Fruit fly (Drosophila melanogaster) whole organism, embryonic: Measurements from ENCODE around the gene Eno.
A peak's percentile ranks its signal among the peaks of the same experiment; 100 is the strongest.

ENCODE experiments used
- BEAF-32 ChIP-seq: fragments of 200-800 bp; sonication (Bioruptor generic); optimal IDR thresholded peaks from 3 replicates; lab custom pipeline; 2017; ENCODE audit warnings: missing biosample characterization, missing genetic modification characterization, mild to moderate bottlenecking, moderate library complexity, missing genetic modification reagents
- Bgb ChIP-seq: fragments of 200-800 bp; sonication (Bioruptor generic); IDR thresholded peaks from 2 replicates; pipeline ENCODE4 v1.3.6; 2022; ENCODE audit warnings: missing biosample characterization, missing genetic modification characterization; ENCODE audit not compliant: partially characterized antibody
- C15 ChIP-seq: fragments of 200-800 bp; sonication (Bioruptor generic); IDR thresholded peaks from 3 replicates; pipeline ENCODE4 v1.3.6; 2022; ENCODE audit warnings: missing biosample characterization, missing genetic modification characterization
- CG10267 ChIP-seq: fragments of 200-800 bp; sonication (Bioruptor generic); optimal IDR thresholded peaks from 2 replicates; lab custom pipeline; 2018; ENCODE audit warnings: missing biosample characterization, mild to moderate bottlenecking, missing genetic modification characterization, moderate library complexity
- CG12659 ChIP-seq: fragments of 200-800 bp; sonication (Bioruptor generic); optimal IDR thresholded peaks from 3 replicates; lab custom pipeline; 2017; ENCODE audit warnings: mild to moderate bottlenecking, missing biosample characterization, missing genetic modification reagents, missing genetic modification characterization
- CG12769 ChIP-seq: fragments of 200-800 bp; sonication (Bioruptor generic); optimal IDR thresholded peaks from 2 replicates; lab custom pipeline; 2019; ENCODE audit warnings: missing biosample characterization, mild to moderate bottlenecking, missing genetic modification characterization, moderate library complexity
- CG13287 ChIP-seq: fragments of 200-800 bp; sonication (Bioruptor generic); IDR thresholded peaks from 2 replicates; pipeline ENCODE4 v1.3.6; 2022; ENCODE audit warnings: missing biosample characterization, missing genetic modification characterization; ENCODE audit not compliant: partially characterized antibody
- CG13296 ChIP-seq: fragments of 200-800 bp; sonication (Bioruptor generic); optimal IDR thresholded peaks from 3 replicates; lab custom pipeline; 2018; ENCODE audit warnings: missing biosample characterization, mild to moderate bottlenecking, missing genetic modification characterization
- CG14050 ChIP-seq: fragments of 200-800 bp; sonication (Bioruptor generic); IDR thresholded peaks from 3 replicates; pipeline ENCODE4 v1.3.6; 2022; ENCODE audit warnings: missing biosample characterization, missing genetic modification characterization
- CG15479 ChIP-seq: fragments of 200-800 bp; sonication (Bioruptor generic); optimal IDR thresholded peaks from 3 replicates; lab custom pipeline; 2019; ENCODE audit warnings: missing biosample characterization, mild to moderate bottlenecking, missing genetic modification characterization, moderate library complexity
- CG15514 ChIP-seq: fragments of 200-800 bp; sonication (Bioruptor generic); optimal IDR thresholded peaks from 3 replicates; lab custom pipeline; 2017; ENCODE audit warnings: missing biosample characterization, missing genetic modification characterization, mild to moderate bottlenecking, moderate library complexity, missing genetic modification reagents
- CG16813 ChIP-seq: fragments of 200-800 bp; sonication (Bioruptor generic); IDR thresholded peaks from 3 replicates; pipeline ENCODE4 v1.3.6; 2022; ENCODE audit warnings: missing biosample characterization, missing genetic modification characterization; ENCODE audit not compliant: partially characterized antibody
- CG18619 ChIP-seq: fragments of 200-800 bp; sonication (Bioruptor generic); optimal IDR thresholded peaks from 3 replicates; lab custom pipeline; 2017; ENCODE audit warnings: missing biosample characterization, mild to moderate bottlenecking, missing genetic modification characterization
- CG2116 ChIP-seq: fragments of 200-800 bp; sonication (Bioruptor generic); optimal IDR thresholded peaks from 3 replicates; lab custom pipeline; 2018; ENCODE audit warnings: missing biosample characterization, mild to moderate bottlenecking, missing genetic modification characterization
- CG2120 ChIP-seq: fragments of 200-800 bp; sonication (Bioruptor generic); optimal IDR thresholded peaks from 3 replicates; lab custom pipeline; 2016; ENCODE audit warnings: missing biosample characterization, missing genetic modification characterization
- CG42726 ChIP-seq: fragments of 200-800 bp; sonication (Bioruptor generic); IDR thresholded peaks from 2 replicates; pipeline ENCODE4 v1.3.6; 2022; ENCODE audit warnings: missing biosample characterization, missing genetic modification characterization; ENCODE audit not compliant: partially characterized antibody
- CG9797 ChIP-seq: fragments of 200-800 bp; sonication (Bioruptor generic); optimal IDR thresholded peaks from 3 replicates; lab custom pipeline; 2018; ENCODE audit warnings: missing biosample characterization, mild to moderate bottlenecking, missing genetic modification characterization
- Dek ChIP-seq: fragments of 200-800 bp; sonication (Bioruptor generic); optimal IDR thresholded peaks from 3 replicates; lab custom pipeline; 2019; ENCODE audit warnings: missing biosample characterization, mild to moderate bottlenecking, missing genetic modification characterization, moderate library complexity
- Dp ChIP-seq: fragments of 200-800 bp; sonication (Bioruptor generic); optimal IDR thresholded peaks from 2 replicates; lab custom pipeline; 2018; ENCODE audit warnings: missing biosample characterization, mild to moderate bottlenecking, missing genetic modification characterization, moderate library complexity
- Dref ChIP-seq: fragments of 200-800 bp; sonication (Bioruptor generic); IDR thresholded peaks from 2 replicates; pipeline ENCODE4 v1.3.6; 2022; ENCODE audit warnings: missing biosample characterization, missing genetic modification characterization
- E2f2 ChIP-seq: fragments of 200-800 bp; sonication (Bioruptor generic); IDR thresholded peaks from 2 replicates; pipeline ENCODE4 v1.3.6; 2022; ENCODE audit warnings: missing biosample characterization, missing genetic modification characterization
- Ets97D ChIP-seq: fragments of 200-800 bp; sonication (Bioruptor generic); optimal IDR thresholded peaks from 3 replicates; lab custom pipeline; 2016; ENCODE audit warnings: missing biosample characterization, missing genetic modification characterization
- Fer2 ChIP-seq: fragments of 200-800 bp; sonication (Bioruptor generic); optimal IDR thresholded peaks from 2 replicates; lab custom pipeline; 2018; ENCODE audit warnings: missing biosample characterization, mild to moderate bottlenecking, missing genetic modification characterization, moderate library complexity
- HLH4C ChIP-seq: fragments of 200-800 bp; sonication (Bioruptor generic); IDR thresholded peaks from 3 replicates; pipeline ENCODE4 v1.3.6; 2022; ENCODE audit warnings: missing biosample characterization, missing genetic modification characterization; ENCODE audit not compliant: partially characterized antibody
- MBD-R2 ChIP-seq: fragments of 200-800 bp; sonication (Bioruptor generic); IDR thresholded peaks from 2 replicates; pipeline ENCODE4 v1.3.6; 2022; ENCODE audit warnings: missing biosample characterization, missing genetic modification characterization
- Scr ChIP-seq: fragments of 200-800 bp; sonication (Bioruptor generic); IDR thresholded peaks from 2 replicates; pipeline ENCODE4 v1.3.6; 2022; ENCODE audit warnings: missing biosample characterization, missing genetic modification characterization; ENCODE audit not compliant: partially characterized antibody
- Sry-δ ChIP-seq: fragments of 200-800 bp; sonication (Bioruptor generic); optimal IDR thresholded peaks from 2 replicates; lab custom pipeline; 2016; ENCODE audit warnings: missing biosample characterization, missing genetic modification characterization
- TFAM ChIP-seq: fragments of 200-800 bp; sonication (Bioruptor generic); optimal IDR thresholded peaks from 2 replicates; lab custom pipeline; 2017; ENCODE audit warnings: missing biosample characterization, missing genetic modification characterization, inconsistent platforms
- Trl ChIP-seq, 3 experiments: fragments of >200 bp in 2 of 3; fragments of 200-800 bp in 1 of 3; sonication (Bioruptor generic) in 1 of 3; optimal IDR thresholded peaks; 2 replicates in 1 of 3; 3 replicates in 2 of 3; lab custom pipeline; 2016 to 2017; ENCODE audit warnings: missing biosample characterization in 1 of 3, missing genetic modification characterization in 1 of 3
- Vsx1 ChIP-seq: fragments of 200-800 bp; sonication (Bioruptor generic); optimal IDR thresholded peaks from 2 replicates; lab custom pipeline; 2017; ENCODE audit warnings: missing biosample characterization, mild to moderate bottlenecking, missing genetic modification characterization, missing genetic modification reagents
- Xrp1 ChIP-seq: fragments of 200-800 bp; sonication (Bioruptor generic); IDR thresholded peaks from 2 replicates; pipeline ENCODE4 v1.3.6; 2022; ENCODE audit warnings: missing biosample characterization, missing genetic modification characterization
- YL-1 ChIP-seq: fragments of 200-800 bp; sonication (Bioruptor generic); optimal IDR thresholded peaks from 3 replicates; lab custom pipeline; 2017; ENCODE audit warnings: missing biosample characterization, mild to moderate bottlenecking, missing genetic modification characterization
- exex ChIP-seq: fragments of 200-800 bp; sonication (Bioruptor generic); optimal IDR thresholded peaks from 4 replicates; lab custom pipeline; 2018; ENCODE audit warnings: missing biosample characterization, mild to moderate bottlenecking, missing genetic modification characterization, moderate library complexity
- fd102C ChIP-seq: fragments of 200-800 bp; sonication (Bioruptor generic); optimal IDR thresholded peaks from 2 replicates; lab custom pipeline; 2018; ENCODE audit warnings: missing biosample characterization, mild to moderate bottlenecking, missing genetic modification characterization, moderate library complexity
- hbn ChIP-seq: fragments of 200-800 bp; sonication (Bioruptor generic); IDR thresholded peaks from 2 replicates; pipeline ENCODE4 v1.3.6; 2022; ENCODE audit warnings: missing biosample characterization, missing genetic modification characterization; ENCODE audit not compliant: partially characterized antibody
- ind ChIP-seq: fragments of 200-800 bp; sonication (Bioruptor generic); optimal IDR thresholded peaks from 3 replicates; lab custom pipeline; 2016; ENCODE audit warnings: missing biosample characterization, missing genetic modification characterization
- klu ChIP-seq: fragments of 200-800 bp; sonication (Bioruptor generic); IDR thresholded peaks from 2 replicates; pipeline ENCODE4 v1.3.6; 2022; ENCODE audit warnings: missing biosample characterization, missing genetic modification characterization
- mirr ChIP-seq: fragments of 200-800 bp; sonication (Bioruptor generic); optimal IDR thresholded peaks from 3 replicates; lab custom pipeline; 2018; ENCODE audit warnings: missing biosample characterization, mild to moderate bottlenecking, missing genetic modification characterization
- pan ChIP-seq, 4 experiments: fragments of >200 bp in 3 of 4; fragments of 200-800 bp in 1 of 4; sonication (Bioruptor generic) in 1 of 4; optimal IDR thresholded peaks in 3 of 4; IDR thresholded peaks in 1 of 4; 2 replicates each; pipeline versions ENCODE4 v1.3.6 to Lab custom; 2017 to 2022; ENCODE audit warnings: missing biosample characterization in 2 of 4, missing genetic modification characterization in 2 of 4, mixed read lengths in 1 of 4
- pita ChIP-seq: fragments of 200-800 bp; sonication (Bioruptor generic); optimal IDR thresholded peaks from 2 replicates; lab custom pipeline; 2017; ENCODE audit warnings: missing biosample characterization, mild to moderate bottlenecking, missing genetic modification characterization
- sim ChIP-seq: fragments of 200-800 bp; sonication (Bioruptor generic); IDR thresholded peaks from 2 replicates; pipeline ENCODE4 v1.3.6; 2022; ENCODE audit warnings: missing biosample characterization, missing genetic modification characterization
- stwl ChIP-seq: fragments of 200-800 bp; sonication (Bioruptor generic); optimal IDR thresholded peaks from 3 replicates; lab custom pipeline; 2018; ENCODE audit warnings: missing biosample characterization, mild to moderate bottlenecking, missing genetic modification characterization, moderate library complexity
- sug ChIP-seq: fragments of 200-800 bp; optimal IDR thresholded peaks from 2 replicates; lab custom pipeline; 2019; ENCODE audit warnings: missing biosample characterization, mild to moderate bottlenecking, missing genetic modification characterization, moderate library complexity
- trem ChIP-seq: fragments of 200-800 bp; optimal IDR thresholded peaks from 3 replicates; lab custom pipeline; 2019; ENCODE audit warnings: missing biosample characterization, mild to moderate bottlenecking, missing genetic modification characterization, moderate library complexity
- trh ChIP-seq: fragments of 200-800 bp; sonication (Bioruptor generic); optimal IDR thresholded peaks from 2 replicates; lab custom pipeline; 2016; ENCODE audit warnings: missing biosample characterization, missing genetic modification characterization
- unc-4 ChIP-seq: fragments of 200-800 bp; sonication (Bioruptor generic); IDR thresholded peaks from 2 replicates; pipeline ENCODE4 v1.3.6; 2022; ENCODE audit warnings: missing biosample characterization, missing genetic modification characterization; ENCODE audit not compliant: partially characterized antibody
- wek ChIP-seq: fragments of 200-800 bp; sonication (Bioruptor generic); optimal IDR thresholded peaks from 3 replicates; lab custom pipeline; 2018; ENCODE audit warnings: missing biosample characterization, mild to moderate bottlenecking, missing genetic modification characterization, moderate library complexity

Gene Eno

dm6 chr2L:1706961-1707360 lies 22.5 kb downstream of the Eno start:
- TF ChIP-seq pan (optimal IDR thresholded peaks at IDR 0.05; lab: Kevin White, UChicago), result no peak
- no peak for TF ChIP-seq pan (GFP tag; optimal IDR thresholded peaks at IDR 0.05 in 1 of 2, IDR thresholded peaks at IDR 0.05 in 1 of 2)
- peak; percentile 91 for TF ChIP-seq exex
- TF ChIP-seq mirr (GFP tag; lab: Kevin White, UChicago), result peak; percentile 86
- no peak for TF ChIP-seq CG18619 (GFP tag; lab: Kevin White, UChicago)

dm6 chr2L:1704746-1705145 lies 24.7 kb downstream of the Eno start, which contains the start of gene cpb:
Gene cpb (plus strand): TSS chr2L:1704902.
- TF ChIP-seq CG2116 (peak; percentile 78), Bgb (GFP tag; lab: Robert Waterston, UW) (peak; percentile 93), Dek (no peak), MBD-R2 (peak; percentile 39; the same call in 1 of the 2 replicates), trh (GFP tag; lab: Kevin White, UChicago) (no peak), TFAM (GFP tag; lab: Kevin White, UChicago) (no peak), stwl (peak; percentile 61), CG13287 (GFP tag; lab: Robert Waterston, UW) (peak; percentile 92), CG14050 (GFP tag; lab: Robert Waterston, UW) (no peak), klu (no peak), fd102C (GFP tag; lab: Kevin White, UChicago) (no peak), CG12659 (GFP tag; lab: Kevin White, UChicago) (peak; percentile 29), CG15479 (no peak), CG16813 (GFP tag; lab: Robert Waterston, UW) (peak; percentile 84), unc-4 (peak; percentile 95), CG10267 (tag; lab: Kevin White, UChicago) (peak; percentile 26), E2f2 (GFP tag; lab: Robert Waterston, UW) (peak; percentile 93), sim (GFP tag; lab: Robert Waterston, UW) (no peak), CG13296 (GFP tag; lab: Kevin White, UChicago) (peak; percentile 7), sug (tag; lab: Kevin White, UChicago) (peak; percentile 5), CG15514 (GFP tag; lab: Kevin White, UChicago) (peak; percentile 47), Fer2 (tag; lab: Kevin White, UChicago) (no peak), BEAF-32 (GFP tag; lab: Kevin White, UChicago) (peak; percentile 82), Xrp1 (GFP tag; lab: Robert Waterston, UW) (no peak), trem (tag; lab: Kevin White, UChicago) (peak; percentile 26), YL-1 (GFP tag; lab: Kevin White, UChicago) (peak; percentile 56), CG2120 (GFP tag; lab: Kevin White, UChicago) (no peak), Ets97D (peak; percentile 6), hbn (GFP tag; lab: Robert Waterston, UW) (peak; percentile 86), Trl (optimal IDR thresholded peaks at IDR 0.05; lab: Kevin White, UChicago) (no peak), Trl (GFP tag; optimal IDR thresholded peaks at IDR 0.05; lab: Kevin White, UChicago) (no peak), CG42726 (GFP tag; lab: Robert Waterston, UW) (peak; percentile 88), Dref (GFP tag; lab: Robert Waterston, UW) (peak; percentile 95), HLH4C (GFP tag; lab: Robert Waterston, UW) (peak; percentile 93), Dp (GFP tag; lab: Kevin White, UChicago) (peak; percentile 86), CG9797 (GFP tag; lab: Kevin White, UChicago) (peak; percentile 1), Sry-δ (GFP tag; lab: Kevin White, UChicago) (peak; percentile 92), Vsx1 (no peak), CG12769 (no peak), ind (GFP tag; lab: Kevin White, UChicago) (no peak), wek (GFP tag; lab: Kevin White, UChicago) (no peak), C15 (GFP tag; lab: Robert Waterston, UW) (no peak), Scr (peak; percentile 88), pita (no peak)
